Worm (Caenorhabditis elegans) whole organism, young adult: ENCODE results near the gene D1025.10.

ENCODE experiments used
- F57C9.4 ChIP-seq: sonication (generic microtip); optimal IDR thresholded peaks from 2 replicates; lab custom pipeline; 2017; ENCODE audit warnings: mild to moderate bottlenecking, missing genetic modification characterization, missing compliant biosample characterization
- ama-1 ChIP-seq, 3 experiments: fragments of 150-350 bp in 1 of 3; sonication (generic microtip) in 2 of 3; optimal IDR thresholded peaks; 2 replicates each; lab custom pipeline; 2014 to 2018; ENCODE audit warnings: missing biosample characterization in 2 of 3, missing genetic modification characterization in 2 of 3, missing genetic modification reagents in 2 of 3
- attf-5 ChIP-seq: fragments of 200-800 bp; sonication (Bioruptor generic); optimal IDR thresholded peaks from 2 replicates; lab custom pipeline; 2018; ENCODE audit warnings: mild to moderate bottlenecking, missing genetic modification characterization, missing compliant biosample characterization
- dpl-1 ChIP-seq: fragments of 150-350 bp; optimal IDR thresholded peaks from 2 replicates; lab custom pipeline; 2014; ENCODE audit warnings: missing biosample characterization, missing genetic modification reagents, missing genetic modification characterization
- let-607 ChIP-seq, 2 experiments: fragments of 200-800 bp in 1 of 2; sonication (Bioruptor generic) in 1 of 2; sonication (generic microtip) in 1 of 2; optimal IDR thresholded peaks; 2 replicates each; lab custom pipeline; 2016 to 2018; ENCODE audit warnings: mild to moderate bottlenecking in 2 of 2, missing compliant biosample characterization in 2 of 2, missing genetic modification characterization in 2 of 2, moderate library complexity in 2 of 2, missing genotype in 1 of 2
- mes-4 ChIP-seq: sonication (generic microtip); optimal IDR thresholded peaks from 2 replicates; lab custom pipeline; 2016; ENCODE audit warnings: missing genotype, missing genetic modification characterization, missing compliant biosample characterization
- rcor-1 ChIP-seq: fragments of 200-800 bp; sonication (Bioruptor generic); IDR thresholded peaks from 2 replicates; pipeline ENCODE4 v1.3.6; 2022; ENCODE audit warnings: missing genetic modification reagents, missing genetic modification characterization, missing compliant biosample characterization
- snpc-4 ChIP-seq, 5 experiments: fragments of 150-350 bp in 1 of 5; sonication (generic microtip) in 4 of 5; optimal IDR thresholded peaks; 2 replicates each; lab custom pipeline; 2014 to 2018; ENCODE audit warnings: missing genetic modification characterization in 5 of 5, missing biosample characterization in 3 of 5, antibody characterized with exemption in 2 of 5, mild to moderate bottlenecking in 2 of 5, missing compliant biosample characterization in 2 of 5, missing genotype in 2 of 5, moderate library complexity in 2 of 5, missing genetic modification reagents in 1 of 5
- unc-130 ChIP-seq: sonication (generic microtip); optimal IDR thresholded peaks from 2 replicates; lab custom pipeline; 2016; ENCODE audit warnings: missing genetic modification reagents, missing genetic modification characterization, missing compliant biosample characterization
- zim-3 ChIP-seq: sonication (generic microtip); optimal IDR thresholded peaks from 2 replicates; lab custom pipeline; 2017; ENCODE audit warnings: mild to moderate bottlenecking, missing genetic modification characterization, moderate library complexity, missing compliant biosample characterization
- ztf-28 ChIP-seq: fragments of 200-800 bp; sonication (Bioruptor generic); IDR thresholded peaks from 2 replicates; pipeline ENCODE4 v1.3.6; 2022; ENCODE audit warnings: missing genetic modification reagents, missing genetic modification characterization, missing compliant biosample characterization

- TF ChIP-seq snpc-4 (GFP tag; optimal IDR thresholded peaks at IDR 0.05; lab: Kevin White, UChicago) (no peak), snpc-4 (tag; optimal IDR thresholded peaks at IDR 0.05; lab: Kevin White, UChicago) (peak in 1 of 4 experiments; percentile 12), unc-130 (GFP tag; lab: Kevin White, UChicago) (no peak), zim-3 (peak; percentile 23), rcor-1 (GFP tag; lab: Robert Waterston, UW) (peak; percentile 32; the same call in 1 of the 2 replicates), attf-5 (GFP tag; lab: Kevin White, UChicago) (no peak), dpl-1 (no peak), ztf-28 (no peak), ama-1 (optimal IDR thresholded peaks at IDR 0.05; lab: Kevin White, UChicago) (no peak), ama-1 (GFP tag; optimal IDR thresholded peaks at IDR 0.05; lab: Kevin White, UChicago) (no peak), mes-4 (tag; lab: Kevin White, UChicago) (no peak), let-607 (tag; optimal IDR thresholded peaks at IDR 0.05; lab: Kevin White, UChicago) (no peak), F57C9.4 (tag; lab: Kevin White, UChicago) (no peak)
Observed at ce11 chrX:14561416-14561973, 44.8 kb downstream of the D1025.10 start.
